Worm (Caenorhabditis elegans) whole organism, early embryonic: Measurements from ENCODE around the gene pdi-2.
A peak's percentile ranks its signal among the peaks of the same experiment; 100 is the strongest.

Experiments used
- B0310.2 ChIP-seq: sonication (generic microtip); optimal IDR thresholded peaks from 2 replicates; lab custom pipeline; 2016; ENCODE audit warnings: mild to moderate bottlenecking, missing genetic modification characterization, missing compliant biosample characterization
- F13C5.2 ChIP-seq: sonication (generic microtip); optimal IDR thresholded peaks from 2 replicates; lab custom pipeline; 2017; ENCODE audit warnings: mild to moderate bottlenecking, missing genetic modification characterization, inconsistent platforms, missing compliant biosample characterization
- aly-1 ChIP-seq: sonication (generic microtip); optimal IDR thresholded peaks from 2 replicates; lab custom pipeline; 2016; ENCODE audit warnings: missing genetic modification characterization, missing compliant biosample characterization
- ama-1 ChIP-seq: fragments of 150-350 bp; optimal IDR thresholded peaks from 2 replicates; lab custom pipeline; 2014
- ceh-13 ChIP-seq: fragments of 200-800 bp; sonication (Bioruptor generic); optimal IDR thresholded peaks from 2 replicates; lab custom pipeline; 2018; ENCODE audit warnings: mild to moderate bottlenecking, missing genetic modification characterization, missing compliant biosample characterization
- ceh-36 ChIP-seq: sonication (generic microtip); optimal IDR thresholded peaks from 2 replicates; lab custom pipeline; 2016; ENCODE audit warnings: missing genetic modification characterization, inconsistent platforms, missing compliant biosample characterization
- ets-7 ChIP-seq: sonication (generic microtip); optimal IDR thresholded peaks from 2 replicates; lab custom pipeline; 2016; ENCODE audit warnings: missing genotype, missing genetic modification characterization, missing compliant biosample characterization
- flt-1 ChIP-seq: fragments of 200-800 bp; sonication (Bioruptor generic); IDR thresholded peaks from 2 replicates; pipeline ENCODE4 v1.3.6; 2022; ENCODE audit warnings: missing genetic modification characterization, missing compliant biosample characterization
- hmbx-1 ChIP-seq: sonication (generic microtip); optimal IDR thresholded peaks from 2 replicates; lab custom pipeline; 2016; ENCODE audit warnings: mild to moderate bottlenecking, missing genetic modification characterization, missing compliant biosample characterization
- hmg-4 ChIP-seq: fragments of 200-800 bp; sonication (Bioruptor generic); optimal IDR thresholded peaks from 2 replicates; lab custom pipeline; 2018; ENCODE audit warnings: mild to moderate bottlenecking, missing genetic modification characterization, missing compliant biosample characterization
- hnd-1 ChIP-seq: sonication (generic microtip); optimal IDR thresholded peaks from 2 replicates; lab custom pipeline; 2016; ENCODE audit warnings: missing genetic modification characterization, missing compliant biosample characterization
- pes-1 ChIP-seq: fragments of 200-800 bp; sonication (Bioruptor generic); IDR thresholded peaks from 2 replicates; pipeline ENCODE4 v1.3.6; 2022; ENCODE audit warnings: missing genetic modification reagents, missing genetic modification characterization, missing compliant biosample characterization
- scrt-1 ChIP-seq: fragments of 200-800 bp; sonication (Bioruptor generic); IDR thresholded peaks from 2 replicates; pipeline ENCODE4 v1.3.6; 2022; ENCODE audit warnings: missing genetic modification characterization, missing compliant biosample characterization
- sea-1 ChIP-seq: fragments of 200-800 bp; sonication (Bioruptor generic); conservative IDR thresholded peaks from 2 replicates; pipeline ENCODE4 v1.3.6; 2022; ENCODE audit warnings: missing genetic modification characterization, missing compliant biosample characterization
- tbx-11 ChIP-seq: fragments of 200-800 bp; sonication (Bioruptor generic); IDR thresholded peaks from 2 replicates; pipeline ENCODE4 v1.3.6; 2022; ENCODE audit warnings: missing genetic modification characterization, missing compliant biosample characterization
- tbx-37 ChIP-seq: fragments of 200-800 bp; sonication (Bioruptor generic); conservative IDR thresholded peaks from 2 replicates; pipeline ENCODE4 v1.3.6; 2022; ENCODE audit warnings: missing genetic modification reagents, missing genetic modification characterization, missing compliant biosample characterization
- tra-4 ChIP-seq: sonication (generic microtip); optimal IDR thresholded peaks from 2 replicates; lab custom pipeline; 2017; ENCODE audit warnings: missing genetic modification characterization, missing compliant biosample characterization

The pdi-2 gene

ce11 chrX:4532160-4532741 lies 8.3 kb downstream of the pdi-2 start, which contains the start of gene nhr-35:
Gene nhr-35 (plus strand): TSS chrX:4532691.
- no peak for TF ChIP-seq ceh-36 (tag; lab: Kevin White, UChicago)
- TF ChIP-seq pes-1 (GFP tag; lab: Robert Waterston, UW), result no peak
- TF ChIP-seq hmg-4 (GFP tag; lab: Kevin White, UChicago), result peak; percentile 19

ce11 chrX:4534112-4534511 lies 10.2 kb downstream of the pdi-2 start:
- TF ChIP-seq scrt-1, result no peak
- TF ChIP-seq pes-1 (GFP tag; lab: Robert Waterston, UW), result no peak
- TF ChIP-seq hmbx-1 (tag; lab: Kevin White, UChicago), result no peak
- no peak for TF ChIP-seq B0310.2 (tag; lab: Kevin White, UChicago)
- TF ChIP-seq F13C5.2 (tag; lab: Kevin White, UChicago), result no peak
- no peak for TF ChIP-seq hnd-1 (tag; lab: Kevin White, UChicago)
- no peak for TF ChIP-seq hmg-4 (GFP tag; lab: Kevin White, UChicago)
- TF ChIP-seq tbx-37 (GFP tag; lab: Robert Waterston, UW), result no peak
- no peak for TF ChIP-seq ets-7 (tag; lab: Kevin White, UChicago)
- no peak for TF ChIP-seq aly-1 (tag; lab: Kevin White, UChicago)
- no peak for TF ChIP-seq sea-1 (GFP tag; lab: Robert Waterston, UW)
- no peak for TF ChIP-seq flt-1 (GFP tag; lab: Robert Waterston, UW)
- no peak for TF ChIP-seq ama-1 (lab: Kevin White, UChicago)
- no peak for TF ChIP-seq tbx-11 (GFP tag; lab: Robert Waterston, UW)

- TF ChIP-seq sea-1 (GFP tag; lab: Robert Waterston, UW) (no peak), ceh-13 (GFP tag; lab: Kevin White, UChicago) (no peak), tbx-11 (GFP tag; lab: Robert Waterston, UW) (no peak), pes-1 (GFP tag; lab: Robert Waterston, UW) (no peak), aly-1 (tag; lab: Kevin White, UChicago) (no peak), scrt-1 (no peak), hnd-1 (tag; lab: Kevin White, UChicago) (no peak), ama-1 (lab: Kevin White, UChicago) (no peak), hmbx-1 (tag; lab: Kevin White, UChicago) (no peak), ceh-36 (tag; lab: Kevin White, UChicago) (no peak)
These were observed 20.6 kb downstream of the pdi-2 start, which contains the start of gene C07A12.2 for ce11 chrX:4544543-4544942. Gene C07A12.2 (plus strand): TSS chrX:4544843.

ce11 chrX:4548929-4549328 lies 25.0 kb downstream of the pdi-2 start:
- TF ChIP-seq pes-1 (GFP tag; lab: Robert Waterston, UW) (no peak), F13C5.2 (tag; lab: Kevin White, UChicago) (no peak), hnd-1 (tag; lab: Kevin White, UChicago) (no peak), ama-1 (lab: Kevin White, UChicago) (no peak), B0310.2 (tag; lab: Kevin White, UChicago) (no peak), tbx-11 (GFP tag; lab: Robert Waterston, UW) (no peak), ets-7 (tag; lab: Kevin White, UChicago) (no peak), sea-1 (GFP tag; lab: Robert Waterston, UW) (no peak), tra-4 (tag; lab: Kevin White, UChicago) (no peak), hmg-4 (GFP tag; lab: Kevin White, UChicago) (no peak), ceh-36 (tag; lab: Kevin White, UChicago) (no peak), scrt-1 (no peak), flt-1 (GFP tag; lab: Robert Waterston, UW) (no peak), aly-1 (tag; lab: Kevin White, UChicago) (no peak), tbx-37 (GFP tag; lab: Robert Waterston, UW) (no peak), ceh-13 (GFP tag; lab: Kevin White, UChicago) (no peak), hmbx-1 (tag; lab: Kevin White, UChicago) (no peak)

ce11 chrX:4549853-4550596 lies 26.1 kb downstream of the pdi-2 start, which contains the start of gene C07A12.18:
Gene C07A12.18 (minus strand): TSS chrX:4549903.
- TF ChIP-seq scrt-1, result 0 out of 2 replicates have a peak, but pooled peaks have one; percentile 34
- TF ChIP-seq pes-1 (GFP tag; lab: Robert Waterston, UW), result no peak
- no peak for TF ChIP-seq tra-4 (tag; lab: Kevin White, UChicago)

- TF ChIP-seq hmbx-1 (tag; lab: Kevin White, UChicago) (no peak), hmg-4 (GFP tag; lab: Kevin White, UChicago) (peak; percentile 8)
These were observed 27.0 kb downstream of the pdi-2 start for ce11 chrX:4550987-4551386.

ce11 chrX:4553033-4553432 lies 29.1 kb downstream of the pdi-2 start:
- no peak for TF ChIP-seq tra-4 (tag; lab: Kevin White, UChicago)
- TF ChIP-seq sea-1 (GFP tag; lab: Robert Waterston, UW), result no peak
- no peak for TF ChIP-seq pes-1 (GFP tag; lab: Robert Waterston, UW)
- TF ChIP-seq ceh-36 (tag; lab: Kevin White, UChicago), result no peak
- no peak for TF ChIP-seq ceh-13 (GFP tag; lab: Kevin White, UChicago)
- TF ChIP-seq ets-7 (tag; lab: Kevin White, UChicago), result no peak
- no peak for TF ChIP-seq hmg-4 (GFP tag; lab: Kevin White, UChicago)
- no peak for TF ChIP-seq flt-1 (GFP tag; lab: Robert Waterston, UW)
- no peak for TF ChIP-seq hmbx-1 (tag; lab: Kevin White, UChicago)
